Fruit fly (Drosophila melanogaster) whole organism, embryonic: ENCODE measurements around the gene CG10702.

Source experiments
- Awh ChIP-seq: fragments of 200-800 bp; sonication (Bioruptor generic); IDR thresholded peaks from 2 replicates; pipeline ENCODE4, ENCODE4 v1.3.6; 2022; ENCODE audit warnings: missing biosample characterization, missing genetic modification characterization
- Bdp1 ChIP-seq: fragments of 200-800 bp; sonication (Bioruptor generic); optimal IDR thresholded peaks from 3 replicates; lab custom pipeline; 2016; ENCODE audit warnings: missing biosample characterization, missing genetic modification characterization
- BtbVII ChIP-seq: fragments of 200-800 bp; sonication (Bioruptor generic); optimal IDR thresholded peaks from 3 replicates; lab custom pipeline; 2017; ENCODE audit warnings: missing biosample characterization, mild to moderate bottlenecking, missing genetic modification characterization
- CG10267 ChIP-seq: fragments of 200-800 bp; sonication (Bioruptor generic); optimal IDR thresholded peaks from 2 replicates; lab custom pipeline; 2018; ENCODE audit warnings: missing biosample characterization, mild to moderate bottlenecking, missing genetic modification characterization, moderate library complexity
- CG14667 ChIP-seq: fragments of 200-800 bp; sonication (Bioruptor generic); IDR thresholded peaks from 2 replicates; pipeline ENCODE4 v1.3.6; 2022; ENCODE audit warnings: missing biosample characterization, missing genetic modification characterization
- CG15011 ChIP-seq: fragments of 200-800 bp; sonication (Bioruptor generic); optimal IDR thresholded peaks from 3 replicates; lab custom pipeline; 2018; ENCODE audit warnings: missing biosample characterization, mild to moderate bottlenecking, missing genetic modification characterization
- CG15479 ChIP-seq: fragments of 200-800 bp; sonication (Bioruptor generic); optimal IDR thresholded peaks from 3 replicates; lab custom pipeline; 2019; ENCODE audit warnings: missing biosample characterization, mild to moderate bottlenecking, missing genetic modification characterization, moderate library complexity
- CG1647 ChIP-seq: fragments of 200-800 bp; sonication (Bioruptor generic); optimal IDR thresholded peaks from 3 replicates; lab custom pipeline; 2016; ENCODE audit warnings: missing biosample characterization, missing genetic modification characterization
- CG17829 ChIP-seq: fragments of 200-800 bp; optimal IDR thresholded peaks from 2 replicates; lab custom pipeline; 2019; ENCODE audit warnings: missing biosample characterization, mild to moderate bottlenecking, missing genetic modification characterization, moderate library complexity
- CG30431 ChIP-seq: fragments of 200-800 bp; sonication (Bioruptor generic); optimal IDR thresholded peaks from 2 replicates; lab custom pipeline; 2017; ENCODE audit warnings: missing biosample characterization, missing genetic modification characterization
- CG4282 ChIP-seq: fragments of 200-800 bp; sonication (Bioruptor generic); optimal IDR thresholded peaks from 2 replicates; lab custom pipeline; 2016; ENCODE audit warnings: missing biosample characterization, missing genetic modification characterization
- CG4360 ChIP-seq: fragments of 200-800 bp; sonication (Bioruptor generic); IDR thresholded peaks from 2 replicates; pipeline ENCODE4 v1.3.6; 2022; ENCODE audit warnings: missing biosample characterization, missing genetic modification characterization
- CG5245 ChIP-seq: fragments of 200-800 bp; sonication (Bioruptor generic); optimal IDR thresholded peaks from 3 replicates; lab custom pipeline; 2016; ENCODE audit warnings: missing biosample characterization, missing genetic modification characterization
- CG5953 ChIP-seq: fragments of 200-800 bp; sonication (Bioruptor generic); IDR thresholded peaks from 2 replicates; pipeline ENCODE4 v1.3.6; 2022; ENCODE audit warnings: missing biosample characterization, missing genetic modification characterization
- CG6854 ChIP-seq: fragments of 200-800 bp; sonication (Bioruptor generic); optimal IDR thresholded peaks from 3 replicates; lab custom pipeline; 2017; ENCODE audit warnings: missing biosample characterization, mild to moderate bottlenecking, missing genetic modification characterization
- CG7372 ChIP-seq: fragments of 200-800 bp; sonication (Bioruptor generic); IDR thresholded peaks from 2 replicates; pipeline ENCODE4 v1.3.6; 2022; ENCODE audit warnings: missing biosample characterization, missing genetic modification characterization
- Dfd ChIP-seq, 2 experiments: fragments of >200 bp; optimal IDR thresholded peaks; 2 replicates each; lab custom pipeline; 2017; ENCODE audit warnings: missing biosample characterization in 2 of 2, missing genetic modification characterization in 2 of 2
- Kr ChIP-seq: fragments of 200-800 bp; sonication (Bioruptor generic); optimal IDR thresholded peaks from 2 replicates; lab custom pipeline; 2017; ENCODE audit warnings: missing biosample characterization, mild to moderate bottlenecking, missing genetic modification characterization
- Mad ChIP-seq: fragments of 200-800 bp; sonication (Bioruptor generic); optimal IDR thresholded peaks from 2 replicates; lab custom pipeline; 2016; ENCODE audit warnings: missing biosample characterization, missing genetic modification characterization
- Nf-YB ChIP-seq: fragments of 200-800 bp; sonication (Bioruptor generic); optimal IDR thresholded peaks from 3 replicates; lab custom pipeline; 2019; ENCODE audit warnings: missing biosample characterization, mild to moderate bottlenecking, missing genetic modification characterization, moderate library complexity
- Opbp ChIP-seq: fragments of 200-800 bp; sonication (Bioruptor generic); IDR thresholded peaks from 3 replicates; pipeline ENCODE4 v1.3.6; 2022; ENCODE audit warnings: missing biosample characterization, missing genetic modification characterization; ENCODE audit not compliant: partially characterized antibody
- Optix ChIP-seq: fragments of 200-800 bp; sonication (Bioruptor generic); IDR thresholded peaks from 3 replicates; pipeline ENCODE4 v1.3.6; 2022; ENCODE audit warnings: missing biosample characterization, missing genetic modification characterization
- Ptx1 ChIP-seq: fragments of 200-800 bp; sonication (Bioruptor generic); IDR thresholded peaks from 2 replicates; pipeline ENCODE4 v1.3.6; 2022; ENCODE audit warnings: missing biosample characterization, missing genetic modification characterization
- Rx ChIP-seq: fragments of 200-800 bp; sonication (Bioruptor generic); IDR thresholded peaks from 2 replicates; pipeline ENCODE4 v1.3.6; 2022; ENCODE audit warnings: missing biosample characterization, missing genetic modification characterization
- Side ChIP-seq: fragments of 200-800 bp; sonication (Bioruptor generic); optimal IDR thresholded peaks from 2 replicates; lab custom pipeline; 2016; ENCODE audit warnings: missing biosample characterization, missing genetic modification characterization
- bbx ChIP-seq: fragments of 200-800 bp; sonication (Bioruptor generic); IDR thresholded peaks from 2 replicates; pipeline ENCODE4 v1.3.6; 2022; ENCODE audit warnings: missing biosample characterization, missing genetic modification characterization; ENCODE audit not compliant: partially characterized antibody
- dan ChIP-seq: fragments of 200-800 bp; sonication (Bioruptor generic); IDR thresholded peaks from 2 replicates; pipeline ENCODE4 v1.3.6; 2022; ENCODE audit warnings: missing biosample characterization, missing genetic modification characterization
- ewg ChIP-seq: fragments of 200-800 bp; sonication (Bioruptor generic); optimal IDR thresholded peaks from 3 replicates; lab custom pipeline; 2017; ENCODE audit warnings: mild to moderate bottlenecking, missing biosample characterization, missing genetic modification reagents, missing genetic modification characterization
- fd102C ChIP-seq: fragments of 200-800 bp; sonication (Bioruptor generic); optimal IDR thresholded peaks from 2 replicates; lab custom pipeline; 2018; ENCODE audit warnings: missing biosample characterization, mild to moderate bottlenecking, missing genetic modification characterization, moderate library complexity
- ftz-f1 ChIP-seq: fragments of 200-800 bp; sonication (Bioruptor generic); optimal IDR thresholded peaks from 2 replicates; lab custom pipeline; 2016; ENCODE audit warnings: missing biosample characterization, missing genetic modification characterization
- grau ChIP-seq: fragments of 200-800 bp; optimal IDR thresholded peaks from 3 replicates; lab custom pipeline; 2019; ENCODE audit warnings: missing biosample characterization, mild to moderate bottlenecking, missing genetic modification characterization, moderate library complexity
- gsb ChIP-seq: fragments of 200-800 bp; sonication (Bioruptor generic); IDR thresholded peaks from 2 replicates; pipeline ENCODE4 v1.3.6; 2022; ENCODE audit warnings: missing biosample characterization, missing genetic modification characterization
- lab ChIP-seq: fragments of 200-800 bp; sonication (Bioruptor generic); optimal IDR thresholded peaks from 3 replicates; lab custom pipeline; 2017; ENCODE audit warnings: missing biosample characterization, missing genetic modification characterization, mild to moderate bottlenecking, moderate library complexity, missing genetic modification reagents
- nerfin-2 ChIP-seq: fragments of 200-800 bp; sonication (Bioruptor generic); IDR thresholded peaks from 2 replicates; pipeline ENCODE4 v1.3.6; 2022; ENCODE audit warnings: missing biosample characterization, missing genetic modification characterization; ENCODE audit not compliant: partially characterized antibody
- org-1 ChIP-seq: fragments of 200-800 bp; sonication (Bioruptor generic); optimal IDR thresholded peaks from 2 replicates; lab custom pipeline; 2017; ENCODE audit warnings: missing biosample characterization, missing genetic modification characterization
- pan ChIP-seq, 4 experiments: fragments of >200 bp in 3 of 4; fragments of 200-800 bp in 1 of 4; sonication (Bioruptor generic) in 1 of 4; optimal IDR thresholded peaks in 3 of 4; IDR thresholded peaks in 1 of 4; 2 replicates each; pipeline versions ENCODE4 v1.3.6 to Lab custom; 2017 to 2022; ENCODE audit warnings: missing biosample characterization in 2 of 4, missing genetic modification characterization in 2 of 4, mixed read lengths in 1 of 4
- repo ChIP-seq: fragments of 200-800 bp; sonication (Bioruptor generic); optimal IDR thresholded peaks from 2 replicates; lab custom pipeline; 2016; ENCODE audit warnings: missing biosample characterization, missing genetic modification characterization
- sc ChIP-seq, 3 experiments: fragments of >200 bp in 2 of 3; fragments of 200-800 bp in 1 of 3; sonication (Bioruptor generic) in 1 of 3; optimal IDR thresholded peaks; 2 replicates in 2 of 3; 3 replicates in 1 of 3; lab custom pipeline; 2017; ENCODE audit warnings: mild to moderate bottlenecking in 1 of 3, missing biosample characterization in 1 of 3, missing genetic modification characterization in 1 of 3, missing genetic modification reagents in 1 of 3
- slp2 ChIP-seq: fragments of 200-800 bp; sonication (Bioruptor generic); optimal IDR thresholded peaks from 2 replicates; lab custom pipeline; 2016; ENCODE audit warnings: missing biosample characterization, missing genetic modification characterization
- sqz ChIP-seq: fragments of 200-800 bp; sonication (Bioruptor generic); optimal IDR thresholded peaks from 3 replicates; lab custom pipeline; 2018; ENCODE audit warnings: missing biosample characterization, mild to moderate bottlenecking, missing genetic modification characterization
- tll ChIP-seq, 2 experiments: fragments of 200-800 bp in 1 of 2; fragments of >200 bp in 1 of 2; sonication (Bioruptor generic) in 1 of 2; optimal IDR thresholded peaks; 2 replicates each; lab custom pipeline; 2017 to 2019; ENCODE audit warnings: missing biosample characterization in 2 of 2, missing genetic modification characterization in 2 of 2, mild to moderate bottlenecking in 1 of 2, moderate library complexity in 1 of 2
- wdn ChIP-seq: fragments of 200-800 bp; sonication (Bioruptor generic); IDR thresholded peaks from 2 replicates; pipeline ENCODE4 v1.3.6; 2022; ENCODE audit warnings: missing biosample characterization, missing genetic modification characterization

Gene CG10702

dm6 chr2L:19103176-19103921 lies 33.7 kb upstream of the CG10702 start (continued):
- TF ChIP-seq sqz (GFP tag; lab: Kevin White, UChicago) (no peak), CG1647 (GFP tag; lab: Kevin White, UChicago) (no peak), CG4360 (GFP tag; lab: Robert Waterston, UW) (no peak), tll (GFP tag; optimal IDR thresholded peaks at IDR 0.05; lab: Kevin White, UChicago) (peak in 1 of 2 experiments; percentile 76), Nf-YB (GFP tag; lab: Kevin White, UChicago) (peak; percentile 4), bbx (GFP tag; lab: Robert Waterston, UW) (no peak), lab (no peak), sc (optimal IDR thresholded peaks at IDR 0.05; lab: Kevin White, UChicago) (no peak), sc (GFP tag; optimal IDR thresholded peaks at IDR 0.05; lab: Kevin White, UChicago) (no peak), CG14667 (GFP tag; lab: Robert Waterston, UW) (no peak), Ptx1 (GFP tag; lab: Robert Waterston, UW) (no peak), Bdp1 (no peak), ewg (GFP tag; lab: Kevin White, UChicago) (no peak), CG4282 (GFP tag; lab: Kevin White, UChicago) (no peak), CG17829 (tag; lab: Kevin White, UChicago) (no peak), CG5953 (GFP tag; lab: Robert Waterston, UW) (no peak), Rx (GFP tag; lab: Robert Waterston, UW) (no peak), Awh (GFP tag; lab: Robert Waterston, UW) (0 out of 2 replicates have a peak, but pooled peaks have one; percentile 48), repo (no peak), CG15479 (GFP tag; lab: Kevin White, UChicago) (peak; percentile 19), slp2 (GFP tag; lab: Kevin White, UChicago) (no peak), CG10267 (tag; lab: Kevin White, UChicago) (no peak), fd102C (GFP tag; lab: Kevin White, UChicago) (peak; percentile 4), Mad (GFP tag; lab: Kevin White, UChicago) (no peak), Dfd (GFP tag; optimal IDR thresholded peaks at IDR 0.05; lab: Kevin White, UChicago) (no peak), dan (GFP tag; lab: Robert Waterston, UW) (no peak), nerfin-2 (GFP tag; lab: Robert Waterston, UW) (no peak), wdn (GFP tag; lab: Robert Waterston, UW) (no peak), CG7372 (no peak), gsb (GFP tag; lab: Robert Waterston, UW) (no peak), pan (optimal IDR thresholded peaks at IDR 0.05; lab: Kevin White, UChicago) (no peak), pan (GFP tag; optimal IDR thresholded peaks at IDR 0.05 in 1 of 2, IDR thresholded peaks at IDR 0.05 in 1 of 2) (no peak), Optix (no peak), Side (no peak), org-1 (GFP tag; lab: Kevin White, UChicago) (no peak), BtbVII (GFP tag; lab: Kevin White, UChicago) (no peak), ftz-f1 (GFP tag; lab: Kevin White, UChicago) (no peak), grau (tag; lab: Kevin White, UChicago) (no peak), CG5245 (GFP tag; lab: Kevin White, UChicago) (no peak), CG6854 (GFP tag; lab: Kevin White, UChicago) (no peak), Opbp (GFP tag; lab: Robert Waterston, UW) (no peak), CG30431 (no peak), CG15011 (GFP tag; lab: Kevin White, UChicago) (no peak), Kr (GFP tag; lab: Kevin White, UChicago) (peak; percentile 78)
